Worm (Caenorhabditis elegans) whole organism, L2 larva: ENCODE measurements around the gene T22B2.2.

Experiments used
- C34F6.9 ChIP-seq: fragments of 150-350 bp; optimal IDR thresholded peaks from 2 replicates; lab custom pipeline; 2014; ENCODE audit warnings: missing biosample characterization, missing genetic modification characterization
- F13H6.1 ChIP-seq: sonication (generic microtip); optimal IDR thresholded peaks from 2 replicates; lab custom pipeline; 2016; ENCODE audit warnings: missing genetic modification characterization, missing compliant biosample characterization
- R02D3.7 ChIP-seq: fragments of 150-350 bp; optimal IDR thresholded peaks from 2 replicates; lab custom pipeline; 2014; ENCODE audit warnings: missing biosample characterization, missing genetic modification characterization
- Y55F3AM.14 ChIP-seq: fragments of 200-800 bp; sonication (Bioruptor generic); optimal IDR thresholded peaks from 2 replicates; lab custom pipeline; 2018; ENCODE audit warnings: mild to moderate bottlenecking, missing genetic modification characterization, missing compliant biosample characterization
- ZK546.5 ChIP-seq: sonication (generic microtip); optimal IDR thresholded peaks from 2 replicates; lab custom pipeline; 2017; ENCODE audit warnings: missing biosample characterization, missing genetic modification characterization
- ama-1 ChIP-seq: fragments of 150-350 bp; optimal IDR thresholded peaks from 2 replicates; lab custom pipeline; 2018; ENCODE audit warnings: inconsistent platforms
- blmp-1 ChIP-seq: sonication (generic microtip); optimal IDR thresholded peaks from 2 replicates; lab custom pipeline; 2017; ENCODE audit warnings: missing genetic modification characterization, mild to moderate bottlenecking, missing compliant biosample characterization, antibody characterized with exemption, moderate library complexity; ENCODE audit not compliant: insufficient read depth
- ceh-16 ChIP-seq: fragments of 150-350 bp; optimal IDR thresholded peaks from 2 replicates; lab custom pipeline; 2014; ENCODE audit warnings: missing biosample characterization, missing genetic modification characterization
- crh-2 ChIP-seq: sonication (generic microtip); optimal IDR thresholded peaks from 2 replicates; lab custom pipeline; 2017; ENCODE audit warnings: missing biosample characterization, missing genetic modification characterization
- dmd-4 ChIP-seq: sonication (generic microtip); optimal IDR thresholded peaks from 2 replicates; lab custom pipeline; 2017; ENCODE audit warnings: missing biosample characterization, missing genetic modification characterization
- egl-27 ChIP-seq: sonication (generic microtip); optimal IDR thresholded peaks from 3 replicates; lab custom pipeline; 2017; ENCODE audit warnings: missing biosample characterization, missing genetic modification reagents, missing genetic modification characterization
- elt-1 ChIP-seq: fragments of 150-350 bp; optimal IDR thresholded peaks from 2 replicates; lab custom pipeline; 2014; ENCODE audit warnings: missing biosample characterization, missing genetic modification characterization
- elt-3 ChIP-seq: sonication (generic microtip); optimal IDR thresholded peaks from 2 replicates; lab custom pipeline; 2017; ENCODE audit warnings: missing biosample characterization, missing genetic modification characterization
- fos-1 ChIP-seq: fragments of 150-350 bp; optimal IDR thresholded peaks from 2 replicates; lab custom pipeline; 2014; ENCODE audit warnings: missing biosample characterization, missing genetic modification characterization
- gmeb-1 ChIP-seq: fragments of 150-350 bp; optimal IDR thresholded peaks from 2 replicates; lab custom pipeline; 2014; ENCODE audit warnings: missing biosample characterization, missing genetic modification characterization
- lin-13 ChIP-seq: fragments of 150-350 bp; optimal IDR thresholded peaks from 2 replicates; lab custom pipeline; 2014; ENCODE audit warnings: missing biosample characterization, missing genetic modification reagents, missing genetic modification characterization
- lin-39 ChIP-seq: fragments of 150-350 bp; optimal IDR thresholded peaks from 2 replicates; lab custom pipeline; 2014; ENCODE audit warnings: missing biosample characterization, missing genetic modification reagents, missing genetic modification characterization
- lsy-2 ChIP-seq, 2 experiments: fragments of 150-350 bp in 1 of 2; sonication (generic microtip) in 1 of 2; optimal IDR thresholded peaks; 2 replicates each; lab custom pipeline; 2014 to 2017; ENCODE audit warnings: missing biosample characterization in 2 of 2, missing genetic modification characterization in 2 of 2
- mab-5 ChIP-seq: fragments of 150-350 bp; optimal IDR thresholded peaks from 2 replicates; lab custom pipeline; 2014; ENCODE audit warnings: missing biosample characterization, missing genetic modification characterization
- mbf-1 ChIP-seq: sonication (generic microtip); optimal IDR thresholded peaks from 2 replicates; lab custom pipeline; 2017; ENCODE audit warnings: missing biosample characterization, missing genetic modification characterization
- mdl-1 ChIP-seq, 2 experiments: fragments of 150-350 bp in 1 of 2; sonication (generic microtip) in 1 of 2; optimal IDR thresholded peaks; 2 replicates each; lab custom pipeline; 2017; ENCODE audit warnings: missing biosample characterization in 2 of 2, missing genetic modification characterization in 2 of 2
- nhr-11 ChIP-seq: fragments of 150-350 bp; optimal IDR thresholded peaks from 2 replicates; lab custom pipeline; 2014; ENCODE audit warnings: missing biosample characterization, missing genetic modification characterization
- nhr-12 ChIP-seq: fragments of 150-350 bp; optimal IDR thresholded peaks from 2 replicates; lab custom pipeline; 2014; ENCODE audit warnings: missing biosample characterization, missing genetic modification characterization
- nhr-129 ChIP-seq: fragments of 150-350 bp; optimal IDR thresholded peaks from 2 replicates; lab custom pipeline; 2014; ENCODE audit warnings: missing biosample characterization, missing genetic modification characterization
- nhr-21 ChIP-seq: fragments of 150-350 bp; optimal IDR thresholded peaks from 2 replicates; lab custom pipeline; 2014; ENCODE audit warnings: missing biosample characterization, missing genetic modification characterization
- nhr-23 ChIP-seq: fragments of 150-350 bp; optimal IDR thresholded peaks from 2 replicates; lab custom pipeline; 2014; ENCODE audit warnings: missing biosample characterization, missing genetic modification reagents, missing genetic modification characterization
- nhr-6 ChIP-seq: fragments of 150-350 bp; optimal IDR thresholded peaks from 2 replicates; lab custom pipeline; 2014; ENCODE audit warnings: missing biosample characterization, missing genetic modification characterization
- nhr-77 ChIP-seq: fragments of 150-350 bp; optimal IDR thresholded peaks from 2 replicates; lab custom pipeline; 2014; ENCODE audit warnings: missing biosample characterization, missing genetic modification characterization
- peb-1 ChIP-seq: fragments of 150-350 bp; optimal IDR thresholded peaks from 2 replicates; lab custom pipeline; 2014; ENCODE audit warnings: missing biosample characterization, missing genetic modification characterization
- sem-4 ChIP-seq: fragments of 150-350 bp; optimal IDR thresholded peaks from 2 replicates; lab custom pipeline; 2014; ENCODE audit warnings: missing biosample characterization, missing genetic modification reagents, missing genetic modification characterization
- sma-3 ChIP-seq: sonication (generic microtip); optimal IDR thresholded peaks from 2 replicates; lab custom pipeline; 2016; ENCODE audit warnings: missing genetic modification reagents, missing genetic modification characterization, missing compliant biosample characterization
- sma-9 ChIP-seq, 2 experiments: fragments of 150-350 bp in 1 of 2; sonication (generic microtip) in 1 of 2; optimal IDR thresholded peaks; 2 replicates each; lab custom pipeline; 2014 to 2016; ENCODE audit warnings: missing genetic modification characterization in 2 of 2, mild to moderate bottlenecking in 1 of 2, missing biosample characterization in 1 of 2, missing compliant biosample characterization in 1 of 2, missing genetic modification reagents in 1 of 2, moderate library complexity in 1 of 2
- snpc-4 ChIP-seq: fragments of 150-350 bp; optimal IDR thresholded peaks from 2 replicates; lab custom pipeline; 2014; ENCODE audit warnings: missing biosample characterization, missing genetic modification characterization
- unc-39 ChIP-seq: fragments of 150-350 bp; optimal IDR thresholded peaks from 2 replicates; lab custom pipeline; 2014; ENCODE audit warnings: missing biosample characterization, missing genetic modification characterization
- unc-55 ChIP-seq: fragments of 150-350 bp; sonication (generic microtip); optimal IDR thresholded peaks from 3 replicates; lab custom pipeline; 2014; ENCODE audit warnings: missing biosample characterization, missing genetic modification reagents, missing genetic modification characterization
- unc-62 ChIP-seq: fragments of 150-350 bp; optimal IDR thresholded peaks from 2 replicates; lab custom pipeline; 2014; ENCODE audit warnings: missing biosample characterization, missing genetic modification reagents, missing genetic modification characterization
- ztf-1 ChIP-seq: fragments of 200-800 bp; sonication (Bioruptor generic); conservative IDR thresholded peaks from 2 replicates; pipeline ENCODE4 v1.3.6; 2022; ENCODE audit warnings: missing genetic modification characterization, missing compliant biosample characterization
- ztf-11 ChIP-seq: sonication (generic microtip); optimal IDR thresholded peaks from 2 replicates; lab custom pipeline; 2017; ENCODE audit warnings: missing biosample characterization, missing genetic modification characterization
- ztf-4 ChIP-seq: fragments of 150-350 bp; optimal IDR thresholded peaks from 2 replicates; lab custom pipeline; 2014; ENCODE audit warnings: missing biosample characterization, missing genetic modification characterization

T22B2.2 gene

ce11 chrX:3914273-3914672, 5.9 kb upstream of the T22B2.2 start:
- TF ChIP-seq F13H6.1 (tag; lab: Kevin White, UChicago) (no peak), nhr-129 (tag; lab: Kevin White, UChicago) (peak; percentile 25)

ce11 chrX:3915748-3916147, 4.5 kb upstream of the T22B2.2 start, which contains the start of gene idpp-9:
Gene idpp-9 (minus strand): TSS chrX:3915848.
- TF ChIP-seq sma-9 (GFP tag; optimal IDR thresholded peaks at IDR 0.05; lab: Kevin White, UChicago) (no peak), sma-9 (tag; optimal IDR thresholded peaks at IDR 0.05; lab: Kevin White, UChicago) (no peak), peb-1 (no peak), blmp-1 (tag; lab: Kevin White, UChicago) (no peak), lsy-2 (tag; optimal IDR thresholded peaks at IDR 0.05; lab: Kevin White, UChicago) (no peak), dmd-4 (tag; lab: Kevin White, UChicago) (no peak)

- TF ChIP-seq nhr-12, result no peak
- no peak for TF ChIP-seq dmd-4 (tag; lab: Kevin White, UChicago)
- TF ChIP-seq ama-1 (lab: Kevin White, UChicago), result no peak
- TF ChIP-seq nhr-6, result no peak
- no peak for TF ChIP-seq nhr-11 (tag; lab: Kevin White, UChicago)
- no peak for TF ChIP-seq ztf-4 (tag; lab: Kevin White, UChicago)
- TF ChIP-seq R02D3.7 (tag; lab: Kevin White, UChicago), result no peak
- TF ChIP-seq elt-3, result no peak
- no peak for TF ChIP-seq blmp-1 (tag; lab: Kevin White, UChicago)
- TF ChIP-seq ztf-1 (GFP tag; lab: Robert Waterston, UW), result no peak
- no peak for TF ChIP-seq F13H6.1 (tag; lab: Kevin White, UChicago)
- no peak for TF ChIP-seq fos-1
- no peak for TF ChIP-seq unc-62 (GFP tag; lab: Kevin White, UChicago)
- no peak for TF ChIP-seq sma-9 (GFP tag; optimal IDR thresholded peaks at IDR 0.05; lab: Kevin White, UChicago)
- no peak for TF ChIP-seq sma-9 (tag; optimal IDR thresholded peaks at IDR 0.05; lab: Kevin White, UChicago)
- TF ChIP-seq lsy-2 (tag; optimal IDR thresholded peaks at IDR 0.05; lab: Kevin White, UChicago), result no peak
These were observed 3.2 kb upstream of the T22B2.2 start, which contains the start of gene T22B2.3 for ce11 chrX:3917013-3917412. Gene T22B2.3 (plus strand): TSS chrX:3917313.

- TF ChIP-seq nhr-77 (tag; lab: Kevin White, UChicago) (no peak), lin-13 (no peak), ceh-16 (tag; lab: Kevin White, UChicago) (no peak), mdl-1 (tag; optimal IDR thresholded peaks at IDR 0.05; lab: Kevin White, UChicago) (no peak), nhr-129 (tag; lab: Kevin White, UChicago) (no peak), F13H6.1 (tag; lab: Kevin White, UChicago) (no peak), dmd-4 (tag; lab: Kevin White, UChicago) (no peak), egl-27 (no peak), unc-39 (tag; lab: Kevin White, UChicago) (no peak), C34F6.9 (no peak)
- TF ChIP-seq, all 48 proteins: peak for 0
These were observed 2.0 kb upstream of the T22B2.2 start for ce11 chrX:3918182-3918581.

- no peak for TF ChIP-seq sma-9 (GFP tag; optimal IDR thresholded peaks at IDR 0.05; lab: Kevin White, UChicago)
- TF ChIP-seq sma-9 (tag; optimal IDR thresholded peaks at IDR 0.05; lab: Kevin White, UChicago), result no peak
- TF ChIP-seq F13H6.1 (tag; lab: Kevin White, UChicago), result no peak
- no peak for TF ChIP-seq ztf-11 (tag; lab: Kevin White, UChicago)
- no peak for TF ChIP-seq fos-1
These were observed 512 bp upstream of the T22B2.2 start for ce11 chrX:3919689-3920088.

ce11 chrX:3920747-3921146, 546 bp downstream of the T22B2.2 start:
- TF ChIP-seq nhr-129 (tag; lab: Kevin White, UChicago) (no peak), nhr-23 (tag; lab: Kevin White, UChicago) (no peak), mab-5 (tag; lab: Kevin White, UChicago) (no peak), elt-1 (no peak), ztf-4 (tag; lab: Kevin White, UChicago) (no peak), nhr-12 (no peak), sma-3 (no peak), C34F6.9 (no peak)

- TF ChIP-seq F13H6.1 (tag; lab: Kevin White, UChicago) (no peak), dmd-4 (tag; lab: Kevin White, UChicago) (no peak), mbf-1 (no peak), snpc-4 (tag; lab: Kevin White, UChicago) (no peak), blmp-1 (tag; lab: Kevin White, UChicago) (no peak), elt-3 (no peak), nhr-129 (tag; lab: Kevin White, UChicago) (no peak), lin-39 (tag; lab: Kevin White, UChicago) (no peak), Y55F3AM.14 (GFP tag; lab: Kevin White, UChicago) (no peak), crh-2 (tag; lab: Kevin White, UChicago) (no peak), lin-13 (no peak), nhr-21 (tag; lab: Kevin White, UChicago) (no peak), ZK546.5 (tag; lab: Kevin White, UChicago) (no peak), unc-55 (no peak), mab-5 (tag; lab: Kevin White, UChicago) (no peak), gmeb-1 (no peak), ama-1 (lab: Kevin White, UChicago) (no peak), sem-4 (tag; lab: Kevin White, UChicago) (no peak)
These were observed 5.6 kb downstream of the T22B2.2 start, which contains the start of gene T22B2.1 for ce11 chrX:3925776-3926175. Gene T22B2.1 (plus strand): TSS chrX:3926076.
